Fruit fly (Drosophila melanogaster): ENCODE data around the gene pinta.

- no peak for TF ChIP-seq pad (GFP tag; optimal IDR thresholded peaks at IDR 0.05)
- no peak for TF ChIP-seq CG5204 (GFP tag; optimal IDR thresholded peaks at IDR 0.05)
- no peak for TF ChIP-seq CG11617 (GFP tag; optimal IDR thresholded peaks at IDR 0.05)
- TF ChIP-seq cnc (optimal IDR thresholded peaks at IDR 0.05) = no peak
- TF ChIP-seq tj (GFP tag; optimal IDR thresholded peaks at IDR 0.05) = no peak
- no peak for TF ChIP-seq CG33017 (tag; optimal IDR thresholded peaks at IDR 0.05)
- no peak for TF ChIP-seq cic (GFP tag; optimal IDR thresholded peaks at IDR 0.05)
Measured at dm6 chr3R:22395409-22396178, 29.1 kb downstream of the pinta start.

All from whole organism, adult.